Fruit fly (Drosophila melanogaster) whole organism, prepupa: Measurements from ENCODE around the gene Rpn9.
A peak's percentile ranks its signal among the peaks of the same experiment; 100 is the strongest.

Experiments
- CG10631 ChIP-seq: fragments of 200-800 bp; sonication (Bioruptor generic); optimal IDR thresholded peaks from 2 replicates; lab custom pipeline; 2016; ENCODE audit warnings: missing biosample characterization, missing genetic modification characterization
- CG10669 ChIP-seq: fragments of 200-800 bp; sonication (Bioruptor generic); optimal IDR thresholded peaks from 3 replicates; lab custom pipeline; 2018; ENCODE audit warnings: missing biosample characterization, mild to moderate bottlenecking, missing genetic modification characterization, moderate library complexity
- CG11294 ChIP-seq: fragments of 200-800 bp; sonication (Bioruptor generic); IDR thresholded peaks from 2 replicates; pipeline ENCODE4 v1.3.6; 2022; ENCODE audit warnings: missing biosample characterization, missing genetic modification characterization
- CG11902 ChIP-seq: fragments of 200-800 bp; sonication (Bioruptor generic); optimal IDR thresholded peaks from 3 replicates; lab custom pipeline; 2016; ENCODE audit warnings: missing biosample characterization, missing genetic modification characterization
- CG1621 ChIP-seq: fragments of 200-800 bp; sonication (Bioruptor generic); optimal IDR thresholded peaks from 3 replicates; lab custom pipeline; 2018; ENCODE audit warnings: missing biosample characterization, mild to moderate bottlenecking, missing genetic modification characterization
- CG3032 ChIP-seq: fragments of 200-800 bp; optimal IDR thresholded peaks from 2 replicates; lab custom pipeline; 2019; ENCODE audit warnings: missing biosample characterization, mild to moderate bottlenecking, missing genetic modification characterization, moderate library complexity
- CG31627 ChIP-seq: fragments of 200-800 bp; sonication (Bioruptor generic); optimal IDR thresholded peaks from 3 replicates; lab custom pipeline; 2016; ENCODE audit warnings: missing biosample characterization, missing genetic modification characterization
- CG32006 ChIP-seq: fragments of 200-800 bp; sonication (Bioruptor generic); optimal IDR thresholded peaks from 3 replicates; lab custom pipeline; 2017; ENCODE audit warnings: missing biosample characterization, mild to moderate bottlenecking, missing genetic modification characterization
- CG4318 ChIP-seq: fragments of 200-800 bp; sonication (Bioruptor generic); optimal IDR thresholded peaks from 3 replicates; lab custom pipeline; 2017; ENCODE audit warnings: missing biosample characterization, mild to moderate bottlenecking, missing genetic modification characterization
- CG6163 ChIP-seq: fragments of 200-800 bp; sonication (Bioruptor generic); IDR thresholded peaks from 3 replicates; pipeline ENCODE4 v1.3.6; 2022; ENCODE audit warnings: missing biosample characterization, missing genetic modification characterization
- CG6276 ChIP-seq: fragments of 200-800 bp; sonication (Bioruptor generic); optimal IDR thresholded peaks from 2 replicates; lab custom pipeline; 2017; ENCODE audit warnings: missing biosample characterization, mild to moderate bottlenecking, missing genetic modification characterization
- CG6792 ChIP-seq: fragments of 200-800 bp; sonication (Bioruptor generic); optimal IDR thresholded peaks from 3 replicates; lab custom pipeline; 2016; ENCODE audit warnings: missing biosample characterization, missing genetic modification characterization
- CG6808 ChIP-seq: fragments of 200-800 bp; sonication (Bioruptor generic); optimal IDR thresholded peaks from 3 replicates; lab custom pipeline; 2017; ENCODE audit warnings: missing biosample characterization, missing genetic modification characterization, mild to moderate bottlenecking, moderate library complexity, missing genetic modification reagents
- CG6854 ChIP-seq: fragments of 200-800 bp; sonication (Bioruptor generic); optimal IDR thresholded peaks from 2 replicates; lab custom pipeline; 2017; ENCODE audit warnings: missing biosample characterization, mild to moderate bottlenecking, missing genetic modification characterization
- CG8319 ChIP-seq: fragments of 200-800 bp; sonication (Bioruptor generic); optimal IDR thresholded peaks from 3 replicates; lab custom pipeline; 2016; ENCODE audit warnings: missing biosample characterization, missing genetic modification characterization
- CG9139 ChIP-seq: fragments of 200-800 bp; sonication (Bioruptor generic); optimal IDR thresholded peaks from 3 replicates; lab custom pipeline; 2017; ENCODE audit warnings: missing biosample characterization, mild to moderate bottlenecking, missing genetic modification characterization
- Eip75B ChIP-seq: fragments of 200-800 bp; sonication (Bioruptor generic); optimal IDR thresholded peaks from 3 replicates; lab custom pipeline; 2016; ENCODE audit warnings: missing biosample characterization, missing genetic modification characterization
- Eip78C ChIP-seq: fragments of 200-800 bp; sonication (Bioruptor generic); peaks from one replicate; lab custom pipeline; 2016; ENCODE audit warnings: missing biosample characterization, missing genetic modification characterization
- Ets21C ChIP-seq: fragments of 200-800 bp; sonication (Bioruptor generic); optimal IDR thresholded peaks from 3 replicates; lab custom pipeline; 2016; ENCODE audit warnings: missing biosample characterization, missing genetic modification characterization
- Ets96B ChIP-seq: fragments of 200-800 bp; optimal IDR thresholded peaks from 2 replicates; lab custom pipeline; 2019; ENCODE audit warnings: missing biosample characterization, mild to moderate bottlenecking, missing genetic modification characterization, moderate library complexity
- Gug ChIP-seq: fragments of 200-800 bp; sonication (Bioruptor generic); IDR thresholded peaks from 2 replicates; pipeline ENCODE4 v1.3.6; 2022; ENCODE audit warnings: missing biosample characterization, missing genetic modification characterization
- Lpt ChIP-seq: fragments of 200-800 bp; sonication (Bioruptor generic); optimal IDR thresholded peaks from 3 replicates; lab custom pipeline; 2016; ENCODE audit warnings: missing biosample characterization, missing genetic modification characterization
- Met ChIP-seq: fragments of 200-800 bp; sonication (Bioruptor generic); optimal IDR thresholded peaks from 3 replicates; lab custom pipeline; 2016; ENCODE audit warnings: missing biosample characterization, missing genetic modification characterization
- OdsH ChIP-seq: fragments of 200-800 bp; sonication (Bioruptor generic); optimal IDR thresholded peaks from 3 replicates; lab custom pipeline; 2016; ENCODE audit warnings: missing biosample characterization, missing genetic modification characterization
- Smox ChIP-seq: fragments of 200-800 bp; sonication (Bioruptor generic); optimal IDR thresholded peaks from 3 replicates; lab custom pipeline; 2016; ENCODE audit warnings: missing biosample characterization, missing genetic modification characterization
- Sox14 ChIP-seq: fragments of 200-800 bp; sonication (Bioruptor generic); optimal IDR thresholded peaks from 3 replicates; lab custom pipeline; 2016; ENCODE audit warnings: missing biosample characterization, missing genetic modification characterization
- Sox15 ChIP-seq: fragments of 200-800 bp; sonication (Bioruptor generic); optimal IDR thresholded peaks from 3 replicates; lab custom pipeline; 2016; ENCODE audit warnings: missing biosample characterization, missing genetic modification characterization
- cyc ChIP-seq: fragments of 200-800 bp; sonication (Bioruptor generic); optimal IDR thresholded peaks from 3 replicates; lab custom pipeline; 2016; ENCODE audit warnings: missing biosample characterization, missing genetic modification characterization
- dsx ChIP-seq: fragments of 200-800 bp; optimal IDR thresholded peaks from 3 replicates; lab custom pipeline; 2019; ENCODE audit warnings: missing biosample characterization, mild to moderate bottlenecking, missing genetic modification characterization, moderate library complexity; ENCODE audit not compliant: poor library complexity, severe bottlenecking
- eg ChIP-seq: fragments of 200-800 bp; sonication (Bioruptor generic); IDR thresholded peaks from 3 replicates; pipeline ENCODE4 v1.3.6; 2022; ENCODE audit warnings: missing biosample characterization, missing genetic modification characterization
- esn ChIP-seq: fragments of 200-800 bp; sonication (Bioruptor generic); optimal IDR thresholded peaks from 2 replicates; lab custom pipeline; 2016; ENCODE audit warnings: missing biosample characterization, mild to moderate bottlenecking, missing genetic modification characterization, moderate library complexity
- fkh ChIP-seq: fragments of 200-800 bp; sonication (Bioruptor generic); optimal IDR thresholded peaks from 3 replicates; lab custom pipeline; 2017; ENCODE audit warnings: missing biosample characterization, mild to moderate bottlenecking, missing genetic modification characterization, moderate library complexity
- lz ChIP-seq: fragments of 200-800 bp; sonication (Bioruptor generic); optimal IDR thresholded peaks from 3 replicates; lab custom pipeline; 2016; ENCODE audit warnings: missing biosample characterization, missing genetic modification characterization
- pdm3 ChIP-seq: fragments of 200-800 bp; sonication (Bioruptor generic); optimal IDR thresholded peaks from 3 replicates; lab custom pipeline; 2016; ENCODE audit warnings: missing biosample characterization, missing genetic modification characterization
- salr ChIP-seq, 2 experiments: fragments of 200-800 bp; sonication (Bioruptor generic); optimal IDR thresholded peaks; 3 replicates each; lab custom pipeline; 2016 to 2018; ENCODE audit warnings: missing biosample characterization in 2 of 2, missing genetic modification characterization in 2 of 2, mild to moderate bottlenecking in 1 of 2
- svp ChIP-seq: fragments of 200-800 bp; sonication (Bioruptor generic); peaks from one replicate; lab custom pipeline; 2016; ENCODE audit warnings: missing biosample characterization, missing genetic modification characterization
- topi ChIP-seq: fragments of 200-800 bp; sonication (Bioruptor generic); optimal IDR thresholded peaks from 3 replicates; lab custom pipeline; 2016; ENCODE audit warnings: missing biosample characterization, missing genetic modification characterization
- vri ChIP-seq: fragments of 200-800 bp; sonication (Bioruptor generic); optimal IDR thresholded peaks from 3 replicates; lab custom pipeline; 2016; ENCODE audit warnings: missing biosample characterization, mild to moderate bottlenecking, missing genetic modification characterization

Gene Rpn9

dm6 chr3R:23757912-23758607 is 24.8 kb upstream of the Rpn9 start, which contains the start of the genes PTPMT1 and Hrd3 (continued):
- TF ChIP-seq Lpt (GFP tag; lab: Kevin White, UChicago) (peak; percentile 98), CG9139 (GFP tag; lab: Kevin White, UChicago) (peak; percentile 96), Eip75B (GFP tag; lab: Kevin White, UChicago) (peak; percentile 99), dsx (peak; percentile 96), CG6163 (peak; percentile 93), lz (GFP tag; lab: Kevin White, UChicago) (peak; percentile 99), vri (GFP tag; lab: Kevin White, UChicago) (peak; percentile 97), CG32006 (peak; percentile 100), CG31627 (GFP tag; lab: Kevin White, UChicago) (peak; percentile 99), OdsH (GFP tag; lab: Kevin White, UChicago) (peak; percentile 99), Ets96B (peak; percentile 98), CG6808 (peak; percentile 98), CG3032 (peak; percentile 99), salr (GFP tag; optimal IDR thresholded peaks at IDR 0.05; lab: Kevin White, UChicago) (peak; percentile 95 to 100), Sox15 (GFP tag; lab: Kevin White, UChicago) (peak; percentile 99), Smox (peak; percentile 99), fkh (GFP tag; lab: Kevin White, UChicago) (peak; percentile 92), Gug (GFP tag; lab: Robert Waterston, UW) (peak; percentile 96), Met (GFP tag; lab: Kevin White, UChicago) (peak; percentile 99), CG10631 (peak; percentile 99), Ets21C (GFP tag; lab: Kevin White, UChicago) (peak; percentile 98), CG6276 (GFP tag; lab: Kevin White, UChicago) (peak; percentile 99), CG6792 (GFP tag; lab: Kevin White, UChicago) (peak; percentile 98), CG10669 (peak; percentile 99), CG11902 (GFP tag; lab: Kevin White, UChicago) (peak; percentile 98), topi (GFP tag; lab: Kevin White, UChicago) (peak; percentile 99), CG4318 (peak; percentile 99)

- TF ChIP-seq esn (GFP tag; lab: Kevin White, UChicago) (peak; percentile 77), topi (GFP tag; lab: Kevin White, UChicago) (peak; percentile 69), CG31627 (GFP tag; lab: Kevin White, UChicago) (peak; percentile 66), eg (peak; percentile 35; the same call in 1 of the 3 replicates), CG6163 (peak; percentile 16; the same call in 1 of the 3 replicates), CG3032 (peak; percentile 12), CG6854 (GFP tag; lab: Kevin White, UChicago) (peak; percentile 50), CG1621 (tag; lab: Kevin White, UChicago) (peak; percentile 18), Sox14 (GFP tag; lab: Kevin White, UChicago) (peak; percentile 78), CG8319 (GFP tag; lab: Kevin White, UChicago) (no peak), CG11294 (GFP tag; lab: Robert Waterston, UW) (no peak), lz (GFP tag; lab: Kevin White, UChicago) (peak; percentile 62), cyc (GFP tag; lab: Kevin White, UChicago) (peak; percentile 65), Eip78C (GFP tag; lab: Kevin White, UChicago) (no peak), svp (no peak)
Observed at dm6 chr3R:23752728-23753127, 19.5 kb upstream of the Rpn9 start, which contains the start of the genes RanBP3 and Rpt5. TSS of gene RanBP3 (minus strand) at chr3R:23752834. TSS of gene Rpt5 (plus strand) at chr3R:23752876.

dm6 chr3R:23747446-23747845 is 14.2 kb upstream of the Rpn9 start:
- TF ChIP-seq fkh (GFP tag; lab: Kevin White, UChicago) (peak; percentile 74), pdm3 (GFP tag; lab: Kevin White, UChicago) (no peak)
